Fruit fly (Drosophila melanogaster) whole organism, embryonic: ENCODE measurements around the gene Syx13.

Experiments used
- Asciz ChIP-seq: fragments of 200-800 bp; sonication (Bioruptor generic); optimal IDR thresholded peaks from 2 replicates; lab custom pipeline; 2017; ENCODE audit warnings: missing biosample characterization, mild to moderate bottlenecking, missing genetic modification characterization, missing genetic modification reagents
- CG9609 ChIP-seq: fragments of 200-800 bp; sonication (Bioruptor generic); optimal IDR thresholded peaks from 3 replicates; lab custom pipeline; 2016; ENCODE audit warnings: missing biosample characterization, missing genetic modification characterization
- Gug ChIP-seq: fragments of 200-800 bp; sonication (Bioruptor generic); IDR thresholded peaks from 4 replicates; pipeline ENCODE4 v1.3.6; 2022; ENCODE audit warnings: missing biosample characterization, missing genetic modification characterization
- Lhr ChIP-seq: fragments of 200-800 bp; sonication (Bioruptor generic); optimal IDR thresholded peaks from 3 replicates; lab custom pipeline; 2017; ENCODE audit warnings: mild to moderate bottlenecking, missing biosample characterization, missing genetic modification reagents, missing genetic modification characterization
- Meics ChIP-seq: fragments of 200-800 bp; sonication (Bioruptor generic); optimal IDR thresholded peaks from 2 replicates; lab custom pipeline; 2017; ENCODE audit warnings: missing biosample characterization, mild to moderate bottlenecking, missing genetic modification characterization
- odd ChIP-seq: fragments of 200-800 bp; sonication (Bioruptor generic); optimal IDR thresholded peaks from 2 replicates; lab custom pipeline; 2017; ENCODE audit warnings: missing biosample characterization, mild to moderate bottlenecking, missing genetic modification characterization

- TF ChIP-seq Gug = no peak
- no peak for TF ChIP-seq CG9609
- TF ChIP-seq Lhr (GFP tag; lab: Kevin White, UChicago) = no peak
- no peak for TF ChIP-seq odd
- no peak for TF ChIP-seq Asciz (GFP tag; lab: Kevin White, UChicago)
- no peak for TF ChIP-seq Meics (GFP tag; lab: Kevin White, UChicago)
These were observed 43.0 kb downstream of the Syx13 start, which contains the start of gene CG17300 for dm6 chr3L:13087189-13087588.
